Fruit fly (Drosophila melanogaster): ENCODE results near the gene CG42488.

CG42488 gene

DNA sequence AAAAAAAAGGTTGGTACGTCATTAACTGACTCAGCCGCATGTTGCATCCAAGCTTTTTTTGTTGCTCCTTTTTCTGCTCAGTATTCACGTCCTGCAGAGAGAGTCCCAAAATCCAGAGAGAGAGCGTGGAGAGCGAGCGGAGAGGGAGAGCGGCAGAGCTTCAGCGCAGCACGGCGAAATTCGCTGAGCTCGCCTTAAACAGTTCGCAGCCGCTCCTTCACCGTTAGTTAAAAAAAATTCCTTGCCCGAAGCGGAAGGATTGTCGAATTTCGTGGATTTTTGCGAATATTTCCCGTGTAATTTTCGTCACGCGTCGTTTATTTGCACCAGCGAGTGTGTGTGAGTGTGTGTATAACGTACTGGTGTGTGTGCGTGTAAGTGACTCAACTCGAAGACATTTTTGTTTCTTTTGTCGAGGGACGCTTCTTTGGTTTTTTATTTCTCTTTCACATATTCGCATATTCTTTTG is 35.2 kb downstream of the CG42488 start (continued):
- TF ChIP-seq eg (GFP tag; IDR thresholded peaks at IDR 0.05) (no peak), dsx (GFP tag; optimal IDR thresholded peaks at IDR 0.05; ENCODE audit: poor library complexity, severe bottlenecking) (peak; percentile 28), CG9139 (GFP tag; optimal IDR thresholded peaks at IDR 0.05) (peak; percentile 64), Sox14 (GFP tag; optimal IDR thresholded peaks at IDR 0.05) (no peak), CG6163 (GFP tag; IDR thresholded peaks at IDR 0.05) (peak; percentile 65; the same call in 2 of the 3 replicates), Ets21C (GFP tag; optimal IDR thresholded peaks at IDR 0.05) (no peak), CG10669 (GFP tag; optimal IDR thresholded peaks at IDR 0.05) (no peak), CG11762 (GFP tag; optimal IDR thresholded peaks at IDR 0.05; ENCODE audit: insufficient read depth) (no peak), fkh (GFP tag; optimal IDR thresholded peaks at IDR 0.05) (no peak), fd85E (GFP tag; optimal IDR thresholded peaks at IDR 0.05) (no peak), spab (GFP tag; optimal IDR thresholded peaks at IDR 0.05) (peak; percentile 37), CG11294 (GFP tag; IDR thresholded peaks at IDR 0.05) (no peak), topi (GFP tag; optimal IDR thresholded peaks at IDR 0.05) (peak; percentile 21), salr (GFP tag; optimal IDR thresholded peaks at IDR 0.05) (no peak), CG1621 (tag; optimal IDR thresholded peaks at IDR 0.05) (peak; percentile 14), pdm3 (GFP tag; optimal IDR thresholded peaks at IDR 0.05) (peak; percentile 3), CG6792 (GFP tag; optimal IDR thresholded peaks at IDR 0.05) (no peak), CG31627 (GFP tag; optimal IDR thresholded peaks at IDR 0.05) (no peak), esn (GFP tag; optimal IDR thresholded peaks at IDR 0.05) (no peak), CG15336 (GFP tag; IDR thresholded peaks at IDR 0.05) (peak; percentile 45; the same call in 1 of the 2 replicates), ss (GFP tag; optimal IDR thresholded peaks at IDR 0.05) (peak; percentile 51 to 54), lz (GFP tag; optimal IDR thresholded peaks at IDR 0.05) (no peak), CG3032 (tag; optimal IDR thresholded peaks at IDR 0.05) (no peak), CG3919 (GFP tag; optimal IDR thresholded peaks at IDR 0.05) (no peak), vri (GFP tag; optimal IDR thresholded peaks at IDR 0.05) (peak; percentile 23), Sox15 (GFP tag; optimal IDR thresholded peaks at IDR 0.05) (no peak), Hr38 (GFP tag; optimal IDR thresholded peaks at IDR 0.05) (no peak), CG4318 (GFP tag; optimal IDR thresholded peaks at IDR 0.05) (no peak), acj6 (GFP tag; optimal IDR thresholded peaks at IDR 0.05) (no peak), Eip93F (GFP tag; optimal IDR thresholded peaks at IDR 0.05) (no peak)

DNA sequence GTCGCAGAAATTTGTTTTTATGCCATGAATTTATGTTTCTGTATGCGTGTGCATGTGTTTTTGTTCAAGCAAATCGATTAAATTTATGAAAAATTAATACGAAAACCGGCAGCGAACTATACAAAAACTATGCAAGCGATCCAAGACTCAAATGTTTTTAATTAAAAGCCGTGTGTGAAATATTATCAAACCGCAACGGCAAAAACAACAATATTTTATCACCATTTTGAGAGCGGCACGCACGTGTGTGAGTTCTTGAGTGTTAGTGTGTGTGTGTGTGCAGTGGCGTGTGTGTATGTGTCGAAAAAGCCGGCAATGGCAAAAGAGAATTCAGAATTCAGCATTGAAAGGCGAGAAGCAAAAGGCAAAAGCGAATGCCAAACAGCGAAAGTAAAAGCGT is 35.7 kb downstream of the CG42488 start:
- TF ChIP-seq Blimp-1 (GFP tag; optimal IDR thresholded peaks at IDR 0.05) (peak; percentile 75), CG11902 (GFP tag; optimal IDR thresholded peaks at IDR 0.05) (no peak)

dm6 chr3R:25519465-25520071 is 36.7 kb downstream of the CG42488 start:
- TF ChIP-seq Sox14 (GFP tag; optimal IDR thresholded peaks at IDR 0.05) (peak; percentile 6), Hr39 (GFP tag; optimal IDR thresholded peaks at IDR 0.05) (peak; percentile 17), Smox (GFP tag; optimal IDR thresholded peaks at IDR 0.05) (peak; percentile 2), CG10669 (GFP tag; optimal IDR thresholded peaks at IDR 0.05) (peak; percentile 29), Blimp-1 (GFP tag; optimal IDR thresholded peaks at IDR 0.05) (no peak), Eip75B (GFP tag; optimal IDR thresholded peaks at IDR 0.05) (no peak), acj6 (GFP tag; optimal IDR thresholded peaks at IDR 0.05) (peak; percentile 15), CG8632 (GFP tag; optimal IDR thresholded peaks at IDR 0.05) (peak; percentile 16), CG6276 (GFP tag; optimal IDR thresholded peaks at IDR 0.05) (no peak), achi (GFP tag; optimal IDR thresholded peaks at IDR 0.05) (peak; percentile 12), spab (GFP tag; optimal IDR thresholded peaks at IDR 0.05) (no peak), CG3919 (GFP tag; optimal IDR thresholded peaks at IDR 0.05) (no peak), svp (GFP tag) (no peak), CG10631 (GFP tag; optimal IDR thresholded peaks at IDR 0.05) (peak; percentile 24), Eip78C (GFP tag) (peak; percentile 84), Hr4 (GFP tag; optimal IDR thresholded peaks at IDR 0.05) (peak; percentile 34), Ets96B (tag; optimal IDR thresholded peaks at IDR 0.05) (peak; percentile 13), CG4318 (GFP tag; optimal IDR thresholded peaks at IDR 0.05) (no peak), CG8119 (GFP tag; IDR thresholded peaks at IDR 0.05) (0 out of 3 replicates have a peak, but pooled peaks have one; percentile 25), pdm3 (GFP tag; optimal IDR thresholded peaks at IDR 0.05) (peak; percentile 22), cyc (GFP tag; optimal IDR thresholded peaks at IDR 0.05) (no peak), CG6808 (GFP tag; optimal IDR thresholded peaks at IDR 0.05) (peak; percentile 25), ss (GFP tag; optimal IDR thresholded peaks at IDR 0.05) (peak in 1 of 2 experiments; percentile 5), CG32006 (GFP tag; optimal IDR thresholded peaks at IDR 0.05) (peak; percentile 35), OdsH (GFP tag; optimal IDR thresholded peaks at IDR 0.05) (peak; percentile 3)
